Fruit fly (Drosophila melanogaster) whole organism, embryonic: ENCODE measurements around the gene Rtnl1.

Source experiments
- Atf-2 ChIP-seq: fragments of 200-800 bp; sonication (Bioruptor generic); optimal IDR thresholded peaks from 2 replicates; lab custom pipeline; 2016; ENCODE audit warnings: missing biosample characterization, missing genetic modification characterization
- Atf6 ChIP-seq: fragments of 200-800 bp; sonication (Bioruptor generic); IDR thresholded peaks from 2 replicates; pipeline ENCODE4 v1.3.6; 2022; ENCODE audit warnings: missing biosample characterization, missing genetic modification characterization
- CG10431 ChIP-seq: fragments of 200-800 bp; sonication (Bioruptor generic); optimal IDR thresholded peaks from 3 replicates; lab custom pipeline; 2018; ENCODE audit warnings: missing biosample characterization, mild to moderate bottlenecking, missing genetic modification characterization
- CG11247 ChIP-seq: fragments of 200-800 bp; sonication (Bioruptor generic); IDR thresholded peaks from 2 replicates; pipeline ENCODE4 v1.3.6; 2022; ENCODE audit warnings: missing biosample characterization, missing genetic modification characterization
- CG11723 ChIP-seq: fragments of 200-800 bp; sonication (Bioruptor generic); optimal IDR thresholded peaks from 2 replicates; lab custom pipeline; 2017; ENCODE audit warnings: missing biosample characterization, mild to moderate bottlenecking, missing genetic modification characterization
- CG12391 ChIP-seq: fragments of 200-800 bp; sonication (Bioruptor generic); optimal IDR thresholded peaks from 3 replicates; lab custom pipeline; 2018; ENCODE audit warnings: missing biosample characterization, mild to moderate bottlenecking, missing genetic modification characterization, moderate library complexity
- CG14441 ChIP-seq: fragments of 200-800 bp; sonication (Bioruptor generic); IDR thresholded peaks from 2 replicates; pipeline ENCODE4 v1.3.6; 2022; ENCODE audit warnings: missing biosample characterization, missing genetic modification characterization
- CG14965 ChIP-seq: fragments of 200-800 bp; sonication (Bioruptor generic); optimal IDR thresholded peaks from 2 replicates; lab custom pipeline; 2016; ENCODE audit warnings: missing biosample characterization, missing genetic modification characterization, borderline replicate concordance
- CG1529 ChIP-seq: fragments of 200-800 bp; sonication (Bioruptor generic); optimal IDR thresholded peaks from 3 replicates; lab custom pipeline; 2018; ENCODE audit warnings: missing biosample characterization, missing genetic modification characterization
- CG15696 ChIP-seq: fragments of 200-800 bp; sonication (Bioruptor generic); optimal IDR thresholded peaks from 2 replicates; lab custom pipeline; 2019; ENCODE audit warnings: missing biosample characterization, mild to moderate bottlenecking, missing genetic modification characterization, moderate library complexity
- CG17385 ChIP-seq: fragments of 200-800 bp; sonication (Bioruptor generic); optimal IDR thresholded peaks from 3 replicates; lab custom pipeline; 2018; ENCODE audit warnings: missing biosample characterization, mild to moderate bottlenecking, missing genetic modification characterization
- CG2116 ChIP-seq: fragments of 200-800 bp; sonication (Bioruptor generic); optimal IDR thresholded peaks from 3 replicates; lab custom pipeline; 2018; ENCODE audit warnings: missing biosample characterization, mild to moderate bottlenecking, missing genetic modification characterization
- CG31224 ChIP-seq: fragments of 200-800 bp; sonication (Bioruptor generic); IDR thresholded peaks from 2 replicates; pipeline ENCODE4 v1.3.6; 2022; ENCODE audit warnings: missing biosample characterization, missing genetic modification characterization
- CG6272 ChIP-seq: fragments of 200-800 bp; sonication (Bioruptor generic); IDR thresholded peaks from 2 replicates; pipeline ENCODE4 v1.3.6; 2022; ENCODE audit warnings: missing biosample characterization, missing genetic modification characterization
- CG8089 ChIP-seq: fragments of 200-800 bp; sonication (Bioruptor generic); optimal IDR thresholded peaks from 3 replicates; lab custom pipeline; 2016; ENCODE audit warnings: missing biosample characterization, missing genetic modification characterization
- CG8290 ChIP-seq, 3 experiments: fragments of 200-800 bp; sonication (Bioruptor generic); optimal IDR thresholded peaks; 2 replicates each; lab custom pipeline; 2016 to 2019; ENCODE audit warnings: missing biosample characterization in 3 of 3, missing genetic modification characterization in 3 of 3, mild to moderate bottlenecking in 2 of 3, moderate library complexity in 1 of 3
- CG8478 ChIP-seq: fragments of >200 bp; optimal IDR thresholded peaks from 2 replicates; lab custom pipeline; 2018
- CG9932 ChIP-seq: fragments of 200-800 bp; sonication (Bioruptor generic); IDR thresholded peaks from 2 replicates; pipeline ENCODE4 v1.3.6; 2022; ENCODE audit warnings: missing biosample characterization, missing genetic modification characterization
- CoRest ChIP-seq: fragments of 200-800 bp; sonication (Bioruptor generic); optimal IDR thresholded peaks from 3 replicates; lab custom pipeline; 2018; ENCODE audit warnings: missing biosample characterization, mild to moderate bottlenecking, missing genetic modification characterization, moderate library complexity
- CrebB ChIP-seq: fragments of 200-800 bp; sonication (Bioruptor generic); optimal IDR thresholded peaks from 3 replicates; lab custom pipeline; 2018; ENCODE audit warnings: missing biosample characterization, mild to moderate bottlenecking, missing genetic modification characterization
- Doc3 ChIP-seq: fragments of 200-800 bp; sonication (Bioruptor generic); IDR thresholded peaks from 3 replicates; pipeline ENCODE4 v1.3.6; 2022; ENCODE audit warnings: missing biosample characterization, missing genetic modification characterization; ENCODE audit not compliant: partially characterized antibody
- HLH54F ChIP-seq: fragments of 200-800 bp; sonication (Bioruptor generic); optimal IDR thresholded peaks from 3 replicates; lab custom pipeline; 2016; ENCODE audit warnings: missing biosample characterization, missing genetic modification characterization
- Hey ChIP-seq: fragments of 200-800 bp; sonication (Bioruptor generic); optimal IDR thresholded peaks from 3 replicates; lab custom pipeline; 2018; ENCODE audit warnings: missing biosample characterization, mild to moderate bottlenecking, missing genetic modification characterization
- Hr3 ChIP-seq: fragments of 200-800 bp; sonication (Bioruptor generic); optimal IDR thresholded peaks from 3 replicates; lab custom pipeline; 2016; ENCODE audit warnings: missing biosample characterization, missing genetic modification characterization
- NC2α ChIP-seq: fragments of 200-800 bp; sonication (Bioruptor generic); optimal IDR thresholded peaks from 2 replicates; lab custom pipeline; 2016; ENCODE audit warnings: missing biosample characterization, missing genetic modification characterization
- Neu2 ChIP-seq: fragments of 200-800 bp; sonication (Bioruptor generic); optimal IDR thresholded peaks from 3 replicates; lab custom pipeline; 2016; ENCODE audit warnings: missing biosample characterization, missing genetic modification characterization, borderline replicate concordance
- Sry-δ ChIP-seq: fragments of 200-800 bp; sonication (Bioruptor generic); optimal IDR thresholded peaks from 2 replicates; lab custom pipeline; 2016; ENCODE audit warnings: missing biosample characterization, missing genetic modification characterization
- Stat92E ChIP-seq, 3 experiments: fragments of >200 bp in 2 of 3; fragments of 200-800 bp in 1 of 3; sonication (Bioruptor generic) in 1 of 3; optimal IDR thresholded peaks; 2 replicates each; lab custom pipeline; 2017 to 2019; ENCODE audit warnings: missing biosample characterization in 3 of 3, missing genetic modification characterization in 3 of 3, mild to moderate bottlenecking in 1 of 3, moderate library complexity in 1 of 3
- Xrp1 ChIP-seq: fragments of 200-800 bp; sonication (Bioruptor generic); IDR thresholded peaks from 2 replicates; pipeline ENCODE4 v1.3.6; 2022; ENCODE audit warnings: missing biosample characterization, missing genetic modification characterization
- al ChIP-seq: fragments of 200-800 bp; sonication (Bioruptor generic); IDR thresholded peaks from 2 replicates; pipeline ENCODE4 v1.3.6; 2022; ENCODE audit warnings: missing biosample characterization, missing genetic modification characterization
- bsh ChIP-seq, 2 experiments: fragments of 200-800 bp; sonication (Bioruptor generic); optimal IDR thresholded peaks; 2 replicates each; lab custom pipeline; 2017 to 2018; ENCODE audit warnings: mild to moderate bottlenecking in 2 of 2, missing biosample characterization in 2 of 2, missing genetic modification characterization in 2 of 2, moderate library complexity in 1 of 2
- cg ChIP-seq: fragments of 200-800 bp; sonication (Bioruptor generic); optimal IDR thresholded peaks from 3 replicates; lab custom pipeline; 2019; ENCODE audit warnings: missing biosample characterization, mild to moderate bottlenecking, missing genetic modification characterization, moderate library complexity
- croc ChIP-seq: fragments of 200-800 bp; sonication (Bioruptor generic); conservative IDR thresholded peaks from 3 replicates; pipeline ENCODE4 v1.3.6; 2022; ENCODE audit warnings: missing biosample characterization, missing genetic modification characterization
- crol ChIP-seq: fragments of 200-800 bp; sonication (Bioruptor generic); IDR thresholded peaks from 2 replicates; pipeline ENCODE4 v1.3.6; 2022; ENCODE audit warnings: missing biosample characterization, missing genetic modification characterization
- danr ChIP-seq: fragments of 200-800 bp; sonication (Bioruptor generic); IDR thresholded peaks from 2 replicates; pipeline ENCODE4 v1.3.6; 2022; ENCODE audit warnings: missing biosample characterization, missing genetic modification characterization
- fd102C ChIP-seq: fragments of 200-800 bp; sonication (Bioruptor generic); optimal IDR thresholded peaks from 2 replicates; lab custom pipeline; 2018; ENCODE audit warnings: missing biosample characterization, mild to moderate bottlenecking, missing genetic modification characterization, moderate library complexity
- ftz-f1 ChIP-seq: fragments of 200-800 bp; sonication (Bioruptor generic); optimal IDR thresholded peaks from 2 replicates; lab custom pipeline; 2016; ENCODE audit warnings: missing biosample characterization, missing genetic modification characterization
- gce ChIP-seq: fragments of 200-800 bp; sonication (Bioruptor generic); IDR thresholded peaks from 3 replicates; pipeline ENCODE4 v1.3.6; 2022; ENCODE audit warnings: missing biosample characterization, missing genetic modification characterization
- gcm2 ChIP-seq: fragments of 200-800 bp; sonication (Bioruptor generic); optimal IDR thresholded peaks from 2 replicates; lab custom pipeline; 2016; ENCODE audit warnings: missing biosample characterization, missing genetic modification characterization
- insv ChIP-seq, 2 experiments: fragments of 200-800 bp; sonication (Bioruptor generic); optimal IDR thresholded peaks; 3 replicates each; lab custom pipeline; 2016 to 2018; ENCODE audit warnings: missing biosample characterization in 2 of 2, missing genetic modification characterization in 2 of 2
- lab ChIP-seq: fragments of 200-800 bp; sonication (Bioruptor generic); optimal IDR thresholded peaks from 3 replicates; lab custom pipeline; 2017; ENCODE audit warnings: missing biosample characterization, missing genetic modification characterization, mild to moderate bottlenecking, moderate library complexity, missing genetic modification reagents
- lilli ChIP-seq: fragments of 200-800 bp; sonication (Bioruptor generic); optimal IDR thresholded peaks from 3 replicates; lab custom pipeline; 2016; ENCODE audit warnings: missing biosample characterization, missing genetic modification characterization
- nau ChIP-seq: fragments of 200-800 bp; sonication (Bioruptor generic); optimal IDR thresholded peaks from 3 replicates; lab custom pipeline; 2017; ENCODE audit warnings: missing biosample characterization, mild to moderate bottlenecking, missing genetic modification characterization, missing genetic modification reagents
- org-1 ChIP-seq: fragments of 200-800 bp; sonication (Bioruptor generic); optimal IDR thresholded peaks from 2 replicates; lab custom pipeline; 2017; ENCODE audit warnings: missing biosample characterization, missing genetic modification characterization
- ro ChIP-seq: fragments of 200-800 bp; sonication (Bioruptor generic); IDR thresholded peaks from 2 replicates; pipeline ENCODE4 v1.3.6; 2022; ENCODE audit warnings: missing biosample characterization, missing genetic modification characterization
- scrt ChIP-seq: fragments of 200-800 bp; sonication (Bioruptor generic); optimal IDR thresholded peaks from 2 replicates; lab custom pipeline; 2018; ENCODE audit warnings: missing biosample characterization, mild to moderate bottlenecking, missing genetic modification characterization, moderate library complexity
- tna ChIP-seq: fragments of 200-800 bp; sonication (Bioruptor generic); IDR thresholded peaks from 2 replicates; pipeline ENCODE4 v1.3.6; 2022; ENCODE audit warnings: missing biosample characterization, missing genetic modification characterization; ENCODE audit not compliant: partially characterized antibody
- twi ChIP-seq: fragments of 200-800 bp; optimal IDR thresholded peaks from 2 replicates; lab custom pipeline; 2019; ENCODE audit warnings: missing biosample characterization, mild to moderate bottlenecking, missing genetic modification characterization, moderate library complexity
- unpg ChIP-seq: fragments of 200-800 bp; sonication (Bioruptor generic); optimal IDR thresholded peaks from 3 replicates; lab custom pipeline; 2018; ENCODE audit warnings: missing biosample characterization, mild to moderate bottlenecking, missing genetic modification characterization, moderate library complexity

Gene Rtnl1

DNA sequence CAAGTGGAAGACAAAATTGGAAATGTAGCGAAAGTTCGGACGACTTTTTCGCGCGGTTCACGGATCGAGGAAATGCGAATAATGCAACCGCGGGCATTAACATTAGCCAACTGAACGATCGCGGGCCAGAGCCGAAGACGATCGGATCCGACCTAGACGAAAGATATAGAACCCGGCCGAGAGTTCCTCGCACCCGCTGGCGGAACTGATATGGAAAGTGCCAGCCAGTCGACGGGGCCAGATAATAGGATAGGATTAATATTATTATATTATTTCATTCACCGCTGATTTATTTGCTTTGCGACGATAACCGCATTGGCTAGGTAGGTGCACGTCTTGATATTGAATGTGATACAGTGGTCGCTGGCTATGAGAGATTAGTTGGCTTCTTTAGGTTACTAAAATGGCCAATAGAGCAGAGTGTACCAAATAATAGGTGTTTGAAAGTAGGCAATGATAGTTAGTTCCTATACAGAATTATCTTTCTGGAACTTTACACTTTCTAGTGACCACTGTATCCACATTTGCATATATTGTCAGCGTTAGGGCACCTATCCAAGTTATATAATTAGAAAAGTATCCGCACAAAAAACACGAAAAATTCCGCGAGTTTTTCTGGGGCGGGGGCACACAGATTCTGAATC lies 10.0 kb downstream of the Rtnl1 start (continued):
- TF ChIP-seq bsh (GFP tag; optimal IDR thresholded peaks at IDR 0.05; lab: Kevin White, UChicago) (peak; percentile 18 to 74), CG17385 (peak; percentile 60), CG15696 (tag; lab: Kevin White, UChicago) (peak; percentile 76), danr (0 out of 2 replicates have a peak, but pooled peaks have one; percentile 30), twi (no peak), CG14441 (GFP tag; lab: Robert Waterston, UW) (peak; percentile 78), crol (GFP tag; lab: Robert Waterston, UW) (no peak), Hey (tag; lab: Kevin White, UChicago) (peak; percentile 4), Atf6 (GFP tag; lab: Robert Waterston, UW) (peak; percentile 70; the same call in 1 of the 2 replicates), CG12391 (tag; lab: Kevin White, UChicago) (peak; percentile 60), ro (no peak), tna (GFP tag; lab: Robert Waterston, UW) (no peak), NC2α (GFP tag; lab: Kevin White, UChicago) (peak; percentile 14), CG9932 (GFP tag; lab: Robert Waterston, UW) (peak; percentile 73), nau (GFP tag; lab: Kevin White, UChicago) (no peak), CG14965 (GFP tag; lab: Kevin White, UChicago) (no peak), CG8089 (GFP tag; lab: Kevin White, UChicago) (no peak), gcm2 (no peak), Sry-δ (peak; percentile 10), CG2116 (GFP tag; lab: Kevin White, UChicago) (no peak), CG1529 (no peak), Atf-2 (GFP tag; lab: Kevin White, UChicago) (peak; percentile 23), lilli (peak; percentile 67), Doc3 (GFP tag; lab: Robert Waterston, UW) (no peak), Neu2 (GFP tag; lab: Kevin White, UChicago) (no peak), Hr3 (GFP tag; lab: Kevin White, UChicago) (peak; percentile 46), insv (GFP tag; optimal IDR thresholded peaks at IDR 0.05; lab: Kevin White, UChicago) (no peak), CG31224 (GFP tag; lab: Robert Waterston, UW) (peak; percentile 54; the same call in 1 of the 2 replicates), CG6272 (GFP tag; lab: Robert Waterston, UW) (0 out of 2 replicates have a peak, but pooled peaks have one; percentile 46), org-1 (peak; percentile 14), fd102C (GFP tag; lab: Kevin White, UChicago) (no peak), lab (GFP tag; lab: Kevin White, UChicago) (peak; percentile 87), CrebB (tag; lab: Kevin White, UChicago) (no peak), CG11723 (peak; percentile 39), ftz-f1 (no peak), scrt (peak; percentile 52), unpg (GFP tag; lab: Kevin White, UChicago) (peak; percentile 73), cg (GFP tag; lab: Kevin White, UChicago) (no peak), CG11247 (GFP tag; lab: Robert Waterston, UW) (peak; percentile 76), HLH54F (GFP tag; lab: Kevin White, UChicago) (peak; percentile 64), al (GFP tag; lab: Robert Waterston, UW) (peak; percentile 25; the same call in 1 of the 2 replicates), gce (GFP tag; lab: Robert Waterston, UW) (peak; percentile 37; the same call in 2 of the 3 replicates), Stat92E (GFP tag; optimal IDR thresholded peaks at IDR 0.05; lab: Kevin White, UChicago) (no peak), CG8478 (lab: Kevin White, UChicago) (no peak), Xrp1 (GFP tag; lab: Robert Waterston, UW) (peak; percentile 73), CoRest (tag; lab: Kevin White, UChicago) (peak; percentile 75), croc (GFP tag; lab: Robert Waterston, UW) (peak; percentile 40; the same call in 1 of the 3 replicates), CG10431 (GFP tag; lab: Kevin White, UChicago) (peak; percentile 17), CG8290 (GFP tag; optimal IDR thresholded peaks at IDR 0.05; lab: Kevin White, UChicago) (no peak), CG8290 (tag; optimal IDR thresholded peaks at IDR 0.05; lab: Kevin White, UChicago) (peak; percentile 75 to 90)
